Worm (Caenorhabditis elegans) whole organism, mixed stage, embryonic: Measurements from ENCODE around the gene ftt-2.

Source experiments
- M03D4.4 ChIP-seq: sonication (generic microtip); optimal IDR thresholded peaks from 2 replicates; lab custom pipeline; 2017; ENCODE audit warnings: mild to moderate bottlenecking, missing genetic modification characterization, missing compliant biosample characterization
- bed-3 ChIP-seq: fragments of 200-800 bp; sonication (Bioruptor generic); optimal IDR thresholded peaks from 3 replicates; lab custom pipeline; 2018; ENCODE audit warnings: mild to moderate bottlenecking, missing genetic modification characterization, moderate library complexity, missing compliant biosample characterization
- blmp-1 ChIP-seq: fragments of 150-350 bp; optimal IDR thresholded peaks from 2 replicates; lab custom pipeline; 2014; ENCODE audit warnings: missing biosample characterization, missing genetic modification characterization
- ceh-39 ChIP-seq: fragments of 150-350 bp; optimal IDR thresholded peaks from 2 replicates; lab custom pipeline; 2014; ENCODE audit warnings: missing biosample characterization, missing genetic modification characterization
- ceh-43 ChIP-seq: fragments of 200-800 bp; sonication (Bioruptor generic); optimal IDR thresholded peaks from 2 replicates; lab custom pipeline; 2018; ENCODE audit warnings: mild to moderate bottlenecking, missing genetic modification characterization, moderate library complexity, missing compliant biosample characterization
- ceh-83 ChIP-seq: fragments of 200-800 bp; sonication (Bioruptor generic); optimal IDR thresholded peaks from 2 replicates; lab custom pipeline; 2018; ENCODE audit warnings: mild to moderate bottlenecking, missing genetic modification characterization, missing compliant biosample characterization
- ces-1 ChIP-seq: fragments of 150-350 bp; optimal IDR thresholded peaks from 2 replicates; lab custom pipeline; 2014; ENCODE audit warnings: missing biosample characterization, missing genetic modification reagents, missing genetic modification characterization
- cnd-1 ChIP-seq: fragments of 200-800 bp; sonication (Bioruptor generic); optimal IDR thresholded peaks from 2 replicates; lab custom pipeline; 2018; ENCODE audit warnings: mild to moderate bottlenecking, missing genetic modification characterization, missing compliant biosample characterization
- drap-1 ChIP-seq: fragments of 200-800 bp; sonication (Bioruptor generic); optimal IDR thresholded peaks from 3 replicates; lab custom pipeline; 2018; ENCODE audit warnings: mild to moderate bottlenecking, missing genetic modification characterization, missing compliant biosample characterization
- elt-3 ChIP-seq: fragments of 150-350 bp; optimal IDR thresholded peaks from 2 replicates; lab custom pipeline; 2014; ENCODE audit warnings: missing biosample characterization, missing genetic modification characterization
- flh-1 ChIP-seq: fragments of 200-800 bp; sonication (Bioruptor generic); optimal IDR thresholded peaks from 2 replicates; lab custom pipeline; 2018; ENCODE audit warnings: mild to moderate bottlenecking, missing genetic modification characterization, moderate library complexity, missing compliant biosample characterization
- ham-2 ChIP-seq: fragments of 200-800 bp; sonication (Bioruptor generic); optimal IDR thresholded peaks from 2 replicates; lab custom pipeline; 2018; ENCODE audit warnings: mild to moderate bottlenecking, missing genetic modification characterization, missing compliant biosample characterization
- lin-13 ChIP-seq: fragments of 150-350 bp; optimal IDR thresholded peaks from 2 replicates; lab custom pipeline; 2014; ENCODE audit warnings: missing biosample characterization, missing genetic modification characterization
- lin-32 ChIP-seq: fragments of 200-800 bp; sonication (Bioruptor generic); optimal IDR thresholded peaks from 2 replicates; lab custom pipeline; 2018; ENCODE audit warnings: mild to moderate bottlenecking, missing genetic modification characterization, missing compliant biosample characterization
- lsy-2 ChIP-seq: fragments of 150-350 bp; optimal IDR thresholded peaks from 2 replicates; lab custom pipeline; 2014; ENCODE audit warnings: missing biosample characterization, missing genetic modification characterization
- mep-1 ChIP-seq: fragments of 150-350 bp; optimal IDR thresholded peaks from 2 replicates; lab custom pipeline; 2017; ENCODE audit warnings: missing biosample characterization, missing genetic modification reagents, missing genetic modification characterization, inconsistent platforms
- mls-2 ChIP-seq: sonication (generic microtip); optimal IDR thresholded peaks from 2 replicates; lab custom pipeline; 2016; ENCODE audit warnings: mild to moderate bottlenecking, missing genetic modification characterization, moderate library complexity, missing compliant biosample characterization
- nhr-12 ChIP-seq: fragments of 150-350 bp; optimal IDR thresholded peaks from 2 replicates; lab custom pipeline; 2014; ENCODE audit warnings: missing biosample characterization, missing genetic modification characterization
- nhr-2 ChIP-seq: fragments of 150-350 bp; optimal IDR thresholded peaks from 2 replicates; lab custom pipeline; 2014; ENCODE audit warnings: missing biosample characterization, missing genetic modification characterization
- nhr-237 ChIP-seq: fragments of 150-350 bp; optimal IDR thresholded peaks from 2 replicates; lab custom pipeline; 2014; ENCODE audit warnings: missing biosample characterization, missing genetic modification characterization
- nhr-28 ChIP-seq: fragments of 150-350 bp; optimal IDR thresholded peaks from 2 replicates; lab custom pipeline; 2014; ENCODE audit warnings: missing biosample characterization, missing genetic modification characterization
- sem-2 ChIP-seq: fragments of 200-800 bp; sonication (Bioruptor generic); optimal IDR thresholded peaks from 2 replicates; lab custom pipeline; 2018; ENCODE audit warnings: mild to moderate bottlenecking, missing genetic modification characterization, missing compliant biosample characterization
- snpc-4 ChIP-seq: fragments of 150-350 bp; optimal IDR thresholded peaks from 2 replicates; lab custom pipeline; 2014; ENCODE audit warnings: missing biosample characterization, missing genetic modification characterization
- sptf-1 ChIP-seq: sonication (generic microtip); optimal IDR thresholded peaks from 2 replicates; lab custom pipeline; 2017; ENCODE audit warnings: mild to moderate bottlenecking, missing genetic modification characterization, moderate library complexity, missing compliant biosample characterization
- tbx-8 ChIP-seq: fragments of 200-800 bp; sonication (Bioruptor generic); optimal IDR thresholded peaks from 2 replicates; lab custom pipeline; 2018; ENCODE audit warnings: mild to moderate bottlenecking, missing genetic modification characterization, moderate library complexity, missing compliant biosample characterization
- unc-120 ChIP-seq: sonication (generic microtip); optimal IDR thresholded peaks from 2 replicates; lab custom pipeline; 2017; ENCODE audit warnings: missing genetic modification characterization, missing compliant biosample characterization; ENCODE audit not compliant: poor library complexity, severe bottlenecking
- unc-39 ChIP-seq: fragments of 150-350 bp; optimal IDR thresholded peaks from 2 replicates; lab custom pipeline; 2014; ENCODE audit warnings: missing biosample characterization, missing genetic modification characterization
- unc-62 ChIP-seq: fragments of 150-350 bp; optimal IDR thresholded peaks from 2 replicates; lab custom pipeline; 2014; ENCODE audit warnings: missing biosample characterization, missing genetic modification reagents, missing genetic modification characterization
- ztf-11 ChIP-seq: fragments of 150-350 bp; optimal IDR thresholded peaks from 2 replicates; lab custom pipeline; 2014; ENCODE audit warnings: missing biosample characterization, missing genetic modification characterization

ftt-2 gene

ce11 chrX:11605214-11605765 lies at the start of gene ftt-2:
Gene ftt-2 (minus strand): TSS chrX:11605419.
- no peak for TF ChIP-seq unc-62 (GFP tag; lab: Kevin White, UChicago)
- no peak for TF ChIP-seq elt-3 (tag; lab: Kevin White, UChicago)
- no peak for TF ChIP-seq lin-13 (tag; lab: Kevin White, UChicago)
- TF ChIP-seq unc-39 (tag; lab: Kevin White, UChicago): no peak
- no peak for TF ChIP-seq nhr-28 (tag; lab: Kevin White, UChicago)

- TF ChIP-seq nhr-237 (tag; lab: Kevin White, UChicago) (no peak), bed-3 (GFP tag; lab: Kevin White, UChicago) (no peak), ceh-43 (GFP tag; lab: Kevin White, UChicago) (no peak), drap-1 (GFP tag; lab: Kevin White, UChicago) (no peak), mls-2 (tag; lab: Kevin White, UChicago) (no peak), elt-3 (tag; lab: Kevin White, UChicago) (no peak), nhr-2 (tag; lab: Kevin White, UChicago) (no peak), snpc-4 (tag; lab: Kevin White, UChicago) (no peak), ces-1 (no peak), lin-32 (GFP tag; lab: Kevin White, UChicago) (no peak), ceh-39 (tag; lab: Kevin White, UChicago) (no peak), lsy-2 (no peak), unc-62 (GFP tag; lab: Kevin White, UChicago) (no peak), blmp-1 (tag; lab: Kevin White, UChicago) (no peak), ceh-83 (no peak), ham-2 (no peak), sem-2 (GFP tag; lab: Kevin White, UChicago) (no peak)
- TF ChIP-seq, all 35 proteins: peak for 0
Measured at ce11 chrX:11650751-11651150, 45.5 kb upstream of the ftt-2 start, which contains the start of gene cutl-11. Gene cutl-11 (minus strand): TSS chrX:11650851.

- TF ChIP-seq drap-1 (GFP tag; lab: Kevin White, UChicago) (no peak), ceh-83 (no peak), ceh-39 (tag; lab: Kevin White, UChicago) (no peak), ceh-43 (GFP tag; lab: Kevin White, UChicago) (no peak)
Measured at ce11 chrX:11647165-11647564, 41.9 kb upstream of the ftt-2 start, which contains the start of gene T04F8.8. Gene T04F8.8 (plus strand): TSS chrX:11647465.

ce11 chrX:11645517-11645916 lies 40.3 kb upstream of the ftt-2 start:
- no peak for TF ChIP-seq mep-1
- TF ChIP-seq sptf-1 (tag; lab: Kevin White, UChicago): peak; percentile 27

DNA sequence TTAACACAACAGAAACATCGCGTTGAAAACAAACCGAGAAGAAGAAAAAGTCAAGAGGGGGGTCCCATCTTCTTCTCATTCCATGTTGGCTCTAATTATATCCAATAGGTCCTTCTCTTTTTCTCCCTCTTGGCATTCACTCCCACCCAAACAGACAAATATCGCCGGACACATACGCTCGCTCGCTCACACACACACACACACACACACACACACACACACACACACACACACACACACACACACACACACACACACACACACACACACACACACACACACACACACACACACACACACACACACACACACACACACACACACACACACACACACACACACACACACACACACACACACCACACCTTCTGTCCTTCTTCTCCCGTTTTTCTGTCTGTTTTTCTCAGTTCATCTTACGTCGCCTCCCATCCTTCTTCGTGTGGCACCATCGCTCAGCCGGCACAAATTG lies 38.6 kb upstream of the ftt-2 start, which contains the start of gene sto-4:
sto-4 (plus strand) TSS at position 360 of the 469 bp plus-strand sequence.
- peak; percentile 82 for TF ChIP-seq ceh-43 (GFP tag; lab: Kevin White, UChicago)
- peak; percentile 91 for TF ChIP-seq M03D4.4 (tag; lab: Kevin White, UChicago)
- TF ChIP-seq lin-32 (GFP tag; lab: Kevin White, UChicago): peak; percentile 74
- peak; percentile 40 for TF ChIP-seq ztf-11 (tag; lab: Kevin White, UChicago)
- peak; percentile 70 for TF ChIP-seq sem-2 (GFP tag; lab: Kevin White, UChicago)
- peak; percentile 84 for TF ChIP-seq ceh-83
- peak; percentile 82 for TF ChIP-seq tbx-8 (GFP tag; lab: Kevin White, UChicago)
- TF ChIP-seq drap-1 (GFP tag; lab: Kevin White, UChicago): peak; percentile 89
- peak; percentile 96 for TF ChIP-seq sptf-1 (tag; lab: Kevin White, UChicago)
- TF ChIP-seq flh-1 (GFP tag; lab: Kevin White, UChicago): peak; percentile 74
- peak; percentile 76 for TF ChIP-seq ham-2
- TF ChIP-seq nhr-12 (tag; lab: Kevin White, UChicago): peak; percentile 6
- peak; percentile 31 for TF ChIP-seq bed-3 (GFP tag; lab: Kevin White, UChicago)
- peak; percentile 95 for TF ChIP-seq cnd-1 (tag; lab: Kevin White, UChicago)
- peak; percentile 19 for TF ChIP-seq lsy-2
- peak; percentile 31 for TF ChIP-seq unc-120 (tag; lab: Kevin White, UChicago)
- peak; percentile 94 for TF ChIP-seq mls-2 (tag; lab: Kevin White, UChicago)
